Worm (Caenorhabditis elegans) whole organism, L4 larva: Measurements from ENCODE around the gene K08F9.4.

Experiments used
- F10B5.3 ChIP-seq: sonication (generic microtip); optimal IDR thresholded peaks from 2 replicates; lab custom pipeline; 2016; ENCODE audit warnings: mild to moderate bottlenecking, missing genetic modification characterization, missing compliant biosample characterization
- F37D6.2 ChIP-seq: sonication (generic microtip); optimal IDR thresholded peaks from 2 replicates; lab custom pipeline; 2016; ENCODE audit warnings: mild to moderate bottlenecking, missing genetic modification characterization, missing compliant biosample characterization
- F44E2.7 ChIP-seq: fragments of 200-800 bp; sonication (Bioruptor generic); IDR thresholded peaks from 2 replicates; pipeline ENCODE4 v2.1.2; 2022; ENCODE audit warnings: missing genetic modification characterization, missing compliant biosample characterization
- T26A8.4 ChIP-seq: fragments of 200-800 bp; sonication (Bioruptor generic); IDR thresholded peaks from 2 replicates; pipeline ENCODE4 v1.3.6; 2022; ENCODE audit warnings: missing genetic modification characterization, missing compliant biosample characterization
- Y48G9A.11 ChIP-seq: fragments of 200-800 bp; sonication (Bioruptor generic); IDR thresholded peaks from 2 replicates; pipeline ENCODE4 v1.3.6; 2022; ENCODE audit warnings: missing genetic modification reagents, missing genetic modification characterization, missing compliant biosample characterization
- Y5F2A.4 ChIP-seq: fragments of 200-800 bp; sonication (Bioruptor generic); optimal IDR thresholded peaks from 2 replicates; lab custom pipeline; 2018; ENCODE audit warnings: mild to moderate bottlenecking, missing genetic modification characterization, missing compliant biosample characterization
- ZK337.2 ChIP-seq: fragments of 200-800 bp; sonication (Bioruptor generic); IDR thresholded peaks from 2 replicates; pipeline ENCODE4 v1.3.6; 2022; ENCODE audit warnings: missing genetic modification reagents, missing genetic modification characterization, missing compliant biosample characterization
- ZK546.5 ChIP-seq, 2 experiments: sonication (generic microtip); optimal IDR thresholded peaks; 2 replicates each; lab custom pipeline; 2017; ENCODE audit warnings: missing biosample characterization in 2 of 2, missing genetic modification characterization in 2 of 2
- aha-1 ChIP-seq: fragments of 150-350 bp; peaks from one replicate; lab custom pipeline; 2014; ENCODE audit warnings: missing biosample characterization, missing genetic modification characterization
- aly-2 ChIP-seq: sonication (generic microtip); optimal IDR thresholded peaks from 2 replicates; lab custom pipeline; 2018; ENCODE audit warnings: missing biosample characterization, missing genetic modification characterization
- ama-1 ChIP-seq: fragments of 150-350 bp; optimal IDR thresholded peaks from 2 replicates; lab custom pipeline; 2014; ENCODE audit warnings: inconsistent platforms, mixed read lengths
- arid-1 ChIP-seq: fragments of 200-800 bp; sonication (Bioruptor generic); conservative IDR thresholded peaks from 2 replicates; pipeline ENCODE4 v1.3.6; 2022; ENCODE audit warnings: missing genetic modification reagents, missing genetic modification characterization, missing compliant biosample characterization
- attf-4 ChIP-seq: sonication (generic microtip); optimal IDR thresholded peaks from 3 replicates; lab custom pipeline; 2017; ENCODE audit warnings: missing biosample characterization, missing genetic modification characterization
- ceh-20 ChIP-seq: fragments of 200-800 bp; sonication (Bioruptor generic); IDR thresholded peaks from 2 replicates; pipeline ENCODE4 v1.3.6; 2022; ENCODE audit warnings: missing genetic modification reagents, missing genetic modification characterization, missing compliant biosample characterization
- ceh-44 ChIP-seq: fragments of 200-800 bp; sonication (Bioruptor generic); IDR thresholded peaks from 2 replicates; pipeline ENCODE4 v1.3.6; 2022; ENCODE audit warnings: missing genetic modification reagents, missing genetic modification characterization, missing compliant biosample characterization
- ceh-82 ChIP-seq: sonication (generic microtip); optimal IDR thresholded peaks from 2 replicates; lab custom pipeline; 2017; ENCODE audit warnings: missing biosample characterization, missing genetic modification characterization
- cey-2 ChIP-seq: sonication (generic microtip); optimal IDR thresholded peaks from 3 replicates; lab custom pipeline; 2017; ENCODE audit warnings: missing genetic modification characterization, mild to moderate bottlenecking, missing compliant biosample characterization, antibody characterized with exemption, borderline replicate concordance; ENCODE audit not compliant: insufficient read depth
- daf-16 ChIP-seq, 3 experiments: sonication (generic microtip); optimal IDR thresholded peaks; 2 replicates each; lab custom pipeline; 2016 to 2017; ENCODE audit warnings: missing genetic modification characterization in 3 of 3, missing genetic modification reagents in 3 of 3, mild to moderate bottlenecking in 2 of 3, missing compliant biosample characterization in 2 of 3, missing biosample characterization in 1 of 3, moderate library complexity in 1 of 3
- dmd-6 ChIP-seq: fragments of 200-800 bp; sonication (Bioruptor generic); IDR thresholded peaks from 2 replicates; pipeline ENCODE4 v1.3.6; 2022; ENCODE audit warnings: missing genetic modification reagents, missing genetic modification characterization, missing compliant biosample characterization
- dmd-8 ChIP-seq: fragments of 200-800 bp; sonication (Bioruptor generic); IDR thresholded peaks from 2 replicates; pipeline ENCODE4 v1.3.6; 2022; ENCODE audit warnings: missing genetic modification characterization, missing compliant biosample characterization
- duxl-1 ChIP-seq: sonication (generic microtip); optimal IDR thresholded peaks from 2 replicates; lab custom pipeline; 2016; ENCODE audit warnings: mild to moderate bottlenecking, missing genetic modification characterization, moderate library complexity, missing compliant biosample characterization; ENCODE audit not compliant: poor library complexity
- dve-1 ChIP-seq: sonication (generic microtip); optimal IDR thresholded peaks from 2 replicates; lab custom pipeline; 2017; ENCODE audit warnings: antibody characterized with exemption, mild to moderate bottlenecking, missing genetic modification characterization, missing compliant biosample characterization; ENCODE audit not compliant: insufficient read depth
- egl-27 ChIP-seq: sonication (generic microtip); optimal IDR thresholded peaks from 3 replicates; lab custom pipeline; 2017; ENCODE audit warnings: missing biosample characterization, missing genetic modification reagents, missing genetic modification characterization
- fkh-10 ChIP-seq: fragments of 150-350 bp; optimal IDR thresholded peaks from 2 replicates; lab custom pipeline; 2014; ENCODE audit warnings: missing biosample characterization, missing genetic modification reagents, missing genetic modification characterization
- hif-1 ChIP-seq, 2 experiments: sonication (generic microtip); optimal IDR thresholded peaks; 2 replicates each; lab custom pipeline; 2016 to 2017; ENCODE audit warnings: missing compliant biosample characterization in 2 of 2, missing genetic modification characterization in 2 of 2, missing genetic modification reagents in 2 of 2, missing genotype in 2 of 2, mild to moderate bottlenecking in 1 of 2
- hlh-11 ChIP-seq: fragments of 200-800 bp; sonication (Bioruptor generic); optimal IDR thresholded peaks from 2 replicates; lab custom pipeline; 2018; ENCODE audit warnings: mild to moderate bottlenecking, missing genetic modification characterization, missing compliant biosample characterization
- lin-38 ChIP-seq: fragments of 200-800 bp; sonication (Bioruptor generic); IDR thresholded peaks from 2 replicates; pipeline ENCODE4 v1.3.6; 2022; ENCODE audit warnings: missing genetic modification reagents, missing genetic modification characterization, missing compliant biosample characterization
- lin-39 ChIP-seq: fragments of 150-350 bp; optimal IDR thresholded peaks from 2 replicates; lab custom pipeline; 2014; ENCODE audit warnings: missing biosample characterization, missing genetic modification reagents, missing genetic modification characterization
- madf-9 ChIP-seq: fragments of 200-800 bp; sonication (Bioruptor generic); conservative IDR thresholded peaks from 2 replicates; pipeline ENCODE4 v1.3.6; 2022; ENCODE audit warnings: missing genetic modification reagents, missing genetic modification characterization, missing compliant biosample characterization
- mdl-1 ChIP-seq, 2 experiments: fragments of 150-350 bp in 1 of 2; sonication (generic microtip) in 1 of 2; optimal IDR thresholded peaks; 2 replicates each; lab custom pipeline; 2014 to 2017; ENCODE audit warnings: missing biosample characterization in 2 of 2, missing genetic modification characterization in 2 of 2
- mes-2 ChIP-seq: sonication (generic microtip); optimal IDR thresholded peaks from 2 replicates; lab custom pipeline; 2016; ENCODE audit warnings: missing genotype, mild to moderate bottlenecking, missing genetic modification characterization, missing compliant biosample characterization; ENCODE audit not compliant: poor library complexity, severe bottlenecking
- nhr-10 ChIP-seq: fragments of 150-350 bp; optimal IDR thresholded peaks from 2 replicates; lab custom pipeline; 2014; ENCODE audit warnings: missing biosample characterization, missing genetic modification characterization
- nhr-25 ChIP-seq: sonication (generic microtip); optimal IDR thresholded peaks from 2 replicates; lab custom pipeline; 2017; ENCODE audit warnings: missing genetic modification characterization, mild to moderate bottlenecking, missing compliant biosample characterization, antibody characterized with exemption, moderate library complexity, borderline replicate concordance; ENCODE audit not compliant: insufficient read depth
- nhr-28 ChIP-seq: fragments of 150-350 bp; optimal IDR thresholded peaks from 2 replicates; lab custom pipeline; 2014; ENCODE audit warnings: missing biosample characterization, missing genetic modification characterization
- nhr-41 ChIP-seq: fragments of 200-800 bp; sonication (Bioruptor generic); IDR thresholded peaks from 2 replicates; pipeline ENCODE4 v1.3.6; 2022; ENCODE audit warnings: missing genetic modification reagents, missing genetic modification characterization, missing compliant biosample characterization
- nhr-42 ChIP-seq: fragments of 200-800 bp; sonication (Bioruptor generic); IDR thresholded peaks from 2 replicates; pipeline ENCODE4 v1.3.6; 2022; ENCODE audit warnings: missing genetic modification characterization, missing compliant biosample characterization
- nhr-48 ChIP-seq: sonication (generic microtip); optimal IDR thresholded peaks from 2 replicates; lab custom pipeline; 2016; ENCODE audit warnings: mild to moderate bottlenecking, missing genetic modification characterization, missing compliant biosample characterization
- nhr-77 ChIP-seq: fragments of 150-350 bp; optimal IDR thresholded peaks from 2 replicates; lab custom pipeline; 2014; ENCODE audit warnings: missing biosample characterization, missing genetic modification characterization
- pqm-1 ChIP-seq: sonication (generic microtip); optimal IDR thresholded peaks from 2 replicates; lab custom pipeline; 2017; ENCODE audit warnings: missing biosample characterization, missing genetic modification characterization
- saeg-2 ChIP-seq: fragments of 200-800 bp; sonication (Bioruptor generic); IDR thresholded peaks from 2 replicates; pipeline ENCODE4 v1.3.6; 2022; ENCODE audit warnings: missing genetic modification reagents, missing genetic modification characterization, missing compliant biosample characterization
- skn-1 ChIP-seq: fragments of 150-350 bp; optimal IDR thresholded peaks from 2 replicates; lab custom pipeline; 2014; ENCODE audit warnings: missing biosample characterization, missing genetic modification characterization
- spr-1 ChIP-seq: sonication (generic microtip); optimal IDR thresholded peaks from 2 replicates; lab custom pipeline; 2016; ENCODE audit warnings: mild to moderate bottlenecking, missing genetic modification characterization, missing compliant biosample characterization
- spr-3 ChIP-seq: fragments of 200-800 bp; sonication (Bioruptor generic); optimal IDR thresholded peaks from 2 replicates; lab custom pipeline; 2018; ENCODE audit warnings: mild to moderate bottlenecking, missing genetic modification characterization, missing compliant biosample characterization
- tra-1 ChIP-seq: fragments of 200-800 bp; sonication (Bioruptor generic); IDR thresholded peaks from 2 replicates; pipeline ENCODE4 v1.3.6; 2022; ENCODE audit warnings: missing genetic modification reagents, missing genetic modification characterization, missing compliant biosample characterization
- unc-130 ChIP-seq: sonication (generic microtip); optimal IDR thresholded peaks from 2 replicates; lab custom pipeline; 2016; ENCODE audit warnings: missing genetic modification reagents, missing genetic modification characterization, missing compliant biosample characterization
- unc-39 ChIP-seq: sonication (generic microtip); optimal IDR thresholded peaks from 2 replicates; lab custom pipeline; 2017; ENCODE audit warnings: missing biosample characterization, missing genetic modification characterization
- vab-7 ChIP-seq: fragments of 200-800 bp; sonication (Bioruptor generic); IDR thresholded peaks from 2 replicates; pipeline ENCODE4 v1.3.6; 2022; ENCODE audit warnings: missing genetic modification reagents, missing genetic modification characterization, missing compliant biosample characterization
- ztf-7 ChIP-seq: fragments of 150-350 bp; optimal IDR thresholded peaks from 2 replicates; lab custom pipeline; 2014; ENCODE audit warnings: missing biosample characterization, missing genetic modification characterization

K08F9.4 gene

ce11 chrV:15139811-15140210 is 4.0 kb upstream of the K08F9.4 start:
- TF ChIP-seq ama-1 (lab: Kevin White, UChicago) (no peak), nhr-42 (GFP tag; lab: Robert Waterston, UW) (no peak), pqm-1 (peak; percentile 14), F37D6.2 (tag; lab: Kevin White, UChicago) (no peak), daf-16 (GFP tag; optimal IDR thresholded peaks at IDR 0.05; lab: Kevin White, UChicago) (no peak), daf-16 (tag; optimal IDR thresholded peaks at IDR 0.05; lab: Kevin White, UChicago) (peak; percentile 55), fkh-10 (GFP tag; lab: Kevin White, UChicago) (no peak), duxl-1 (tag; lab: Kevin White, UChicago) (no peak), attf-4 (tag; lab: Kevin White, UChicago) (no peak), nhr-41 (GFP tag; lab: Robert Waterston, UW) (no peak), egl-27 (tag; lab: Kevin White, UChicago) (no peak), dmd-8 (GFP tag; lab: Robert Waterston, UW) (no peak), dve-1 (tag; lab: Kevin White, UChicago) (peak; percentile 12), nhr-25 (no peak), lin-38 (GFP tag; lab: Robert Waterston, UW) (no peak), spr-3 (GFP tag; lab: Kevin White, UChicago) (no peak), nhr-28 (tag; lab: Kevin White, UChicago) (peak; percentile 34), T26A8.4 (GFP tag; lab: Robert Waterston, UW) (no peak), Y48G9A.11 (no peak), ceh-82 (tag; lab: Kevin White, UChicago) (no peak), ceh-20 (GFP tag; lab: Robert Waterston, UW) (no peak), F44E2.7 (GFP tag; lab: Robert Waterston, UW) (no peak), skn-1 (tag; lab: Kevin White, UChicago) (no peak), nhr-77 (tag; lab: Kevin White, UChicago) (peak; percentile 55), aly-2 (tag; lab: Kevin White, UChicago) (no peak), ceh-44 (GFP tag; lab: Robert Waterston, UW) (no peak), F10B5.3 (tag; lab: Kevin White, UChicago) (no peak), hif-1 (tag; optimal IDR thresholded peaks at IDR 0.05; lab: Kevin White, UChicago) (no peak), hlh-11 (tag; lab: Kevin White, UChicago) (no peak), ZK337.2 (GFP tag; lab: Robert Waterston, UW) (no peak), aha-1 (no peak), ztf-7 (tag; lab: Kevin White, UChicago) (no peak), unc-130 (GFP tag; lab: Kevin White, UChicago) (no peak), dmd-6 (GFP tag; lab: Robert Waterston, UW) (no peak), saeg-2 (GFP tag; lab: Robert Waterston, UW) (no peak), vab-7 (GFP tag; lab: Robert Waterston, UW) (no peak), arid-1 (GFP tag; lab: Robert Waterston, UW) (no peak), unc-39 (no peak)

ce11 chrV:15140247-15140646 is 3.6 kb upstream of the K08F9.4 start, which contains the start of gene K08F9.3:
K08F9.3 (plus strand) TSS chrV:15140547.
- no peak for TF ChIP-seq nhr-48 (tag; lab: Kevin White, UChicago)
- TF ChIP-seq ceh-20 (GFP tag; lab: Robert Waterston, UW) = no peak

- no peak for TF ChIP-seq F44E2.7 (GFP tag; lab: Robert Waterston, UW)
- TF ChIP-seq nhr-10 (tag; lab: Kevin White, UChicago) = no peak
- TF ChIP-seq mes-2 = no peak
- TF ChIP-seq duxl-1 (tag; lab: Kevin White, UChicago) = no peak
- TF ChIP-seq spr-1 (tag; lab: Kevin White, UChicago) = no peak
- TF ChIP-seq tra-1 (GFP tag; lab: Robert Waterston, UW) = no peak
- no peak for TF ChIP-seq Y5F2A.4 (GFP tag; lab: Kevin White, UChicago)
- TF ChIP-seq cey-2 (tag; lab: Kevin White, UChicago) = no peak
- TF ChIP-seq nhr-25 = no peak
- no peak for TF ChIP-seq ZK546.5 (tag; optimal IDR thresholded peaks at IDR 0.05; lab: Kevin White, UChicago)
- no peak for TF ChIP-seq attf-4 (tag; lab: Kevin White, UChicago)
- no peak for TF ChIP-seq dve-1 (tag; lab: Kevin White, UChicago)
- TF ChIP-seq madf-9 (GFP tag; lab: Robert Waterston, UW) = no peak
- TF ChIP-seq mdl-1 (tag; optimal IDR thresholded peaks at IDR 0.05; lab: Kevin White, UChicago) = no peak
- no peak for TF ChIP-seq skn-1 (tag; lab: Kevin White, UChicago)
- no peak for TF ChIP-seq lin-39 (tag; lab: Kevin White, UChicago)
Observed at ce11 chrV:15143285-15143684, 534 bp upstream of the K08F9.4 start, which contains the start of gene K08F9.1. K08F9.1 (minus strand) TSS chrV:15143385.
